Worm (Caenorhabditis elegans) whole organism, dauer: ENCODE data around the gene grl-4.

Source experiments
- unc-62 ChIP-seq: sonication (generic microtip); optimal IDR thresholded peaks from 2 replicates; lab custom pipeline; 2017; ENCODE audit warnings: missing biosample characterization, missing genetic modification reagents, missing genetic modification characterization

Gene grl-4

DNA sequence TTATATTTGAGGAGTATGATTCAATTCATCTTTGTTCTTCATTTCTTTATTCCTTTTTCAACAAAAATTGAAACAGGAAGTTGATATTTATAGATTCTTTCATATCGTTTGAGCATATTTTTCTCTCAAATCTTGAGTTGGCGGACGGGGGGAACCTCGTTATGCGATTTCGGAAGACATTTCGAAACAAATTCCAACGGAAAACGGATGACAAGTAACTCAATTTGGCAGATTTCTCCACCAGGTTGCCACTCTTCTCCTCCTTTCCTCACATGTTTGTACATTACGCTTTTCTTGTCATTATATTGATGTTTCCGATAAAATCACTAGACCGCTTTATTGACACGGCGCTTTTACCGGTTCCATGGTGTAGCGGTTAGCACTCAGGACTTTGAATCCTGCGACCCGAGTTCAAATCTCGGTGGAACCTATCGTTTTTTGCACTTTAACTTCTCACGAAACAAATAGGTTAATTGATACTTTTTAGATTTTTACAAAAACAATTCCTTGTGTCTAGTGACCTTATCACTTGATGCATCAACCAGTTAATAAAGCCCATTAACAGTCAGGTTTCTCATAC lies 35.5 kb downstream of the grl-4 start:
- no peak for TF ChIP-seq unc-62 (GFP tag; lab: Kevin White, UChicago)

DNA sequence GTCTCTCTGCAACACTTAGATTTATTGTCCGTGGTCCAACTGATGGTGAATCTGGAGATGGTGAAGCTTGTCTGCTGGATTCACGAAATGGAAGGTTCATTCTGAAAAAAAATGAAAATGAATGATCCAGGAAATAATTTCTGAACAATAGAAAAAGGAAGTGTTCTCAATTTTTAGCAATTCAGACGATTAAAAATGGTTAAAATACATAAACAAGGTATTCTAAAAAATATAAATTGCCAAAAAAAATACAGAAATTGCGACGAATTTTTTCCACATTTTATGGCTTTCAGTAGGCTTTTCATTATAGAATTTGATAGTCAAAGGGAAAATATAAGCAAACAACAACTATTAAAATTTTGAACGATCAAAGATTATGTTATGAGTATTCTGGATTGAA lies 47.4 kb downstream of the grl-4 start, which contains the start of gene glb-2:
Gene glb-2 (minus strand): TSS at position 101 of the 400 bp plus-strand sequence.
- TF ChIP-seq unc-62 (GFP tag; lab: Kevin White, UChicago), result no peak

DNA sequence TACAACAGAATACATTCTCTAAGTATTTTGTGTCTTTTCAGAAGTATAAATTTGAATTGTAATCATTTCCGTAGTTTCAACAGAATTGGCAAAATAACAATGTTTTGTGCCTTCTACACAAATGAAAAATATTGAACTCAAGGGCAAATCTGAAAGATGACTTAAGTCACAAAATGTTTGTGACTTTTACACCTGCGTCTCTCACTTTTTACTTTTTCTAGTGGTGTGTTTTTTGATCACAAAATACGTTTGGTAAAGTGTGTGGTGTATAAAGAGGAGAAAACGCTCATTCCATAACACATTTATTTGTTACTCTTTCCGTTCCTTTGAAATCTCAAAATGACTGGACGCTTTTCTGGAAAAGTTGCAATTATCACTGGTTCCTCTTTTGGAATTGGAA lies 50.0 kb downstream of the grl-4 start, which contains the start of gene C06E4.3:
Gene C06E4.3 (plus strand): TSS at position 289 of the 400 bp plus-strand sequence.
- no peak for TF ChIP-seq unc-62 (GFP tag; lab: Kevin White, UChicago)
